Worm (Caenorhabditis elegans) whole organism, midembryonic: ENCODE data around the gene srz-14.

Experiments
- T22C8.4 ChIP-seq: fragments of 200-800 bp; sonication (Bioruptor generic); IDR thresholded peaks from 2 replicates; pipeline ENCODE4 v1.3.6; 2022; ENCODE audit warnings: missing genetic modification characterization, missing compliant biosample characterization
- cog-1 ChIP-seq: sonication (generic microtip); optimal IDR thresholded peaks from 2 replicates; lab custom pipeline; 2016; ENCODE audit warnings: missing genetic modification characterization, missing compliant biosample characterization
- flt-1 ChIP-seq: fragments of 200-800 bp; sonication (Bioruptor generic); IDR thresholded peaks from 2 replicates; pipeline ENCODE4 v1.3.6; 2022; ENCODE audit warnings: missing genetic modification characterization, missing compliant biosample characterization
- klf-2 ChIP-seq: fragments of 200-800 bp; sonication (Bioruptor generic); conservative IDR thresholded peaks from 2 replicates; pipeline ENCODE4 v1.3.6; 2022; ENCODE audit warnings: missing genetic modification reagents, missing genetic modification characterization, missing compliant biosample characterization
- med-1 ChIP-seq: sonication (generic microtip); optimal IDR thresholded peaks from 2 replicates; lab custom pipeline; 2017; ENCODE audit warnings: missing genetic modification characterization, mild to moderate bottlenecking, missing compliant biosample characterization, antibody characterized with exemption, missing genetic modification reagents; ENCODE audit not compliant: insufficient read depth
- ref-1 ChIP-seq: fragments of 200-800 bp; sonication (Bioruptor generic); conservative IDR thresholded peaks from 2 replicates; pipeline ENCODE4 v1.3.6; 2022; ENCODE audit warnings: missing genetic modification reagents, missing genetic modification characterization, missing compliant biosample characterization
- tab-1 ChIP-seq: fragments of 200-800 bp; sonication (Bioruptor generic); IDR thresholded peaks from 2 replicates; pipeline ENCODE4 v1.3.6; 2022; ENCODE audit warnings: missing genetic modification characterization, missing compliant biosample characterization
- ztf-23 ChIP-seq: fragments of 200-800 bp; sonication (Bioruptor generic); IDR thresholded peaks from 2 replicates; pipeline ENCODE4 v1.3.6; 2022; ENCODE audit warnings: missing genetic modification reagents, missing genetic modification characterization, missing compliant biosample characterization
- ztf-29 ChIP-seq: fragments of 200-800 bp; sonication (Bioruptor generic); IDR thresholded peaks from 2 replicates; pipeline ENCODE4 v1.3.6; 2022; ENCODE audit warnings: missing genetic modification reagents, missing genetic modification characterization, missing compliant biosample characterization

srz-14 gene

ce11 chrV:16201730-16202129 is 18.3 kb downstream of the srz-14 start, which contains the start of gene F11A5.17:
F11A5.17 (plus strand) TSS chrV:16202030.
- TF ChIP-seq klf-2 = no peak
- no peak for TF ChIP-seq cog-1 (tag; lab: Kevin White, UChicago)
- no peak for TF ChIP-seq T22C8.4

- TF ChIP-seq ztf-23 (GFP tag; lab: Robert Waterston, UW) (no peak), tab-1 (GFP tag; lab: Robert Waterston, UW) (no peak), flt-1 (GFP tag; lab: Robert Waterston, UW) (no peak), ref-1 (no peak), ztf-29 (GFP tag; lab: Robert Waterston, UW) (no peak), T22C8.4 (no peak), klf-2 (no peak)
These were observed 19.2 kb downstream of the srz-14 start, which contains the start of gene F11A5.18 for ce11 chrV:16202618-16203017. F11A5.18 (plus strand) TSS chrV:16202918.

- no peak for TF ChIP-seq cog-1 (tag; lab: Kevin White, UChicago)
These were observed 21.4 kb downstream of the srz-14 start, which contains the start of gene irld-26 for ce11 chrV:16204888-16205287. irld-26 (plus strand) TSS chrV:16205188.

DNA sequence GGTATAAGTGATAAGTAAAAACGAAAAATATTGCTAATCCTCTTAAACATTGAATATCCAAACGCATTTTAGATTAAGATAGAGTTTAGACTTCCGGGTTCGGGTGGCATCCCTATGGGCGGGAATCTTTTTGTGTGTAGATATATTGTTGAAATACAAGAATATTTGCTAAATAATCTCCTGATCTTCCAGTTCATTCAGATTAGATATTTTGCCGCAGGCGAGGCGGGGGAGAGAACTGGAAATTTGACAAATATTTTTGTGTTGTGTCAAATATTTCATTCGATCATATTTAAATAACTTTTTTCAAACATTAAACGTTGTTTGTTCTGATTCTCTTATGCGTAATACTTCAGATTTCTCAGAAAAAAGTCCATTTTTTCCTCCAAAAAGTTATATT is 26.4 kb downstream of the srz-14 start, which contains the start of gene oac-15:
TSS of gene oac-15 (minus strand) at position 101 of the 400 bp plus-strand sequence.
- no peak for TF ChIP-seq klf-2
- TF ChIP-seq flt-1 (GFP tag; lab: Robert Waterston, UW) = no peak
- no peak for TF ChIP-seq med-1 (GFP tag; lab: Kevin White, UChicago)

- TF ChIP-seq ztf-23 (GFP tag; lab: Robert Waterston, UW) (no peak), tab-1 (GFP tag; lab: Robert Waterston, UW) (0 out of 2 replicates have a peak, but pooled peaks have one; percentile 18)
These were observed 27.0 kb downstream of the srz-14 start, which contains the start of gene F11A5.16 for ce11 chrV:16210257-16211002. F11A5.16 (plus strand) TSS chrV:16210952.

- TF ChIP-seq ztf-23 (GFP tag; lab: Robert Waterston, UW) (no peak), ztf-29 (GFP tag; lab: Robert Waterston, UW) (no peak), med-1 (GFP tag; lab: Kevin White, UChicago) (no peak), T22C8.4 (no peak), cog-1 (tag; lab: Kevin White, UChicago) (no peak), klf-2 (no peak), flt-1 (GFP tag; lab: Robert Waterston, UW) (no peak), ref-1 (no peak), tab-1 (GFP tag; lab: Robert Waterston, UW) (no peak)
These were observed 28.3 kb downstream of the srz-14 start for ce11 chrV:16211713-16212112.

DNA sequence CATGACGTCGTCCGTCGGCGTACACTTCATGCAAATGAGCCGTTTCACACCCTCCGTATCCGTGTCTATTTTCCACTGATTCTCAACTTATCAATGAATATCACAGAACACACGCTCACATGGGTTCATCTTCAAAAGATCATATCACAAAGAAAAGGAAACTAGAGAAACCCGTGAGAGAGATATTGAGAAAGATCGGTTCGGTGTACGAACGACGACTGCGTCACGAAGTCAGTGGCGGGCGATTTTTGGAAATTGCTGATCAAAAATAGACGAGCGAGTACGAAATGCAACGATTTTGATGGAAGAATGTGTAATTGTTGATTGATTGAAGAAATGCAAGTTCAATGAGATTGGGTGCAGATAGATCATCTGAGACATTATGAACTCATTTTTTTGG is 29.9 kb downstream of the srz-14 start:
- TF ChIP-seq med-1 (GFP tag; lab: Kevin White, UChicago) (no peak), ref-1 (no peak), cog-1 (tag; lab: Kevin White, UChicago) (no peak), klf-2 (no peak), ztf-23 (GFP tag; lab: Robert Waterston, UW) (no peak), ztf-29 (GFP tag; lab: Robert Waterston, UW) (no peak), flt-1 (GFP tag; lab: Robert Waterston, UW) (no peak)

- TF ChIP-seq cog-1 (tag; lab: Kevin White, UChicago) = no peak
- TF ChIP-seq ztf-29 (GFP tag; lab: Robert Waterston, UW) = no peak
- no peak for TF ChIP-seq klf-2
- no peak for TF ChIP-seq med-1 (GFP tag; lab: Kevin White, UChicago)
- TF ChIP-seq flt-1 (GFP tag; lab: Robert Waterston, UW) = no peak
- TF ChIP-seq ref-1 = no peak
- TF ChIP-seq tab-1 (GFP tag; lab: Robert Waterston, UW) = no peak
- no peak for TF ChIP-seq T22C8.4
- TF ChIP-seq ztf-23 (GFP tag; lab: Robert Waterston, UW) = no peak
These were observed 31.0 kb downstream of the srz-14 start, which contains the start of gene F11A5.9 for ce11 chrV:16214505-16214904. F11A5.9 (plus strand) TSS chrV:16214890.

DNA sequence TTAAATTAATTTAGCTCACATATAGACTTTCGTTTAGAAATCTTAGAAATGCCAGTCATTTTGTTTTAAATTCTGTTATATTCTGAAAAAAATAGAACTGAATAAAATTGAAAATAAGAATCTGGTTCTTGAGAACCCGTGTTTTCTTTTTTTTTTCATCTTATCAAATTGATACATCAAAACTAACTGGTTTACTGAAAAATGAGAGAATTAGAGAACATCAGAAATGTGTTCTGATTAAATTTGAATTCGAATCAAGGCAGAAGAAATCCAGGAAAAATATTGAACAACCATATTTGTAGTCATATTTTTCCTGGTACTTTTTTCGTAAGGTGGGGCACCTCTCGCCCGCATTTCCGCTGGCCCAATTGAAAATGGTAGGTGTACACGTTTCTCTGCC is 35.1 kb downstream of the srz-14 start, which contains the start of gene F11A5.15:
TSS of gene F11A5.15 (minus strand) at position 101 of the 400 bp plus-strand sequence.
- TF ChIP-seq med-1 (GFP tag; lab: Kevin White, UChicago) (no peak), tab-1 (GFP tag; lab: Robert Waterston, UW) (no peak), ztf-23 (GFP tag; lab: Robert Waterston, UW) (no peak), ztf-29 (GFP tag; lab: Robert Waterston, UW) (no peak), flt-1 (GFP tag; lab: Robert Waterston, UW) (no peak), ref-1 (no peak), klf-2 (no peak), T22C8.4 (no peak), cog-1 (tag; lab: Kevin White, UChicago) (no peak)

- TF ChIP-seq ref-1 (no peak), med-1 (GFP tag; lab: Kevin White, UChicago) (no peak), ztf-29 (GFP tag; lab: Robert Waterston, UW) (no peak), ztf-23 (GFP tag; lab: Robert Waterston, UW) (no peak), T22C8.4 (no peak), tab-1 (GFP tag; lab: Robert Waterston, UW) (no peak), klf-2 (no peak), cog-1 (tag; lab: Kevin White, UChicago) (no peak), flt-1 (GFP tag; lab: Robert Waterston, UW) (no peak)
These were observed 35.7 kb downstream of the srz-14 start, which contains the start of gene glc-1 for ce11 chrV:16218972-16219757. glc-1 (plus strand) TSS chrV:16219634.
